Fruit fly (Drosophila melanogaster) whole organism, embryonic: Measurements from ENCODE around the gene GstD11.
A peak's percentile ranks its signal among the peaks of the same experiment; 100 is the strongest.

Experiments used
- Antp ChIP-seq: fragments of 200-800 bp; sonication (Bioruptor generic); optimal IDR thresholded peaks from 3 replicates; lab custom pipeline; 2016; ENCODE audit warnings: missing biosample characterization, missing genetic modification characterization
- Awh ChIP-seq: fragments of 200-800 bp; sonication (Bioruptor generic); IDR thresholded peaks from 2 replicates; pipeline ENCODE4, ENCODE4 v1.3.6; 2022; ENCODE audit warnings: missing biosample characterization, missing genetic modification characterization
- CG10565 ChIP-seq: fragments of 200-800 bp; sonication (Bioruptor generic); optimal IDR thresholded peaks from 3 replicates; lab custom pipeline; 2016; ENCODE audit warnings: missing biosample characterization, mild to moderate bottlenecking, missing genetic modification characterization
- CG11696 ChIP-seq: fragments of 200-800 bp; sonication (Bioruptor generic); IDR thresholded peaks from 2 replicates; pipeline ENCODE4 v1.3.6; 2022; ENCODE audit warnings: missing biosample characterization, missing genetic modification characterization
- CG15073 ChIP-seq: fragments of 200-800 bp; sonication (Bioruptor generic); optimal IDR thresholded peaks from 2 replicates; lab custom pipeline; 2016; ENCODE audit warnings: missing biosample characterization, missing genetic modification characterization
- CG15514 ChIP-seq: fragments of 200-800 bp; sonication (Bioruptor generic); optimal IDR thresholded peaks from 3 replicates; lab custom pipeline; 2017; ENCODE audit warnings: missing biosample characterization, missing genetic modification characterization, mild to moderate bottlenecking, moderate library complexity, missing genetic modification reagents
- CG15696 ChIP-seq: fragments of 200-800 bp; sonication (Bioruptor generic); optimal IDR thresholded peaks from 2 replicates; lab custom pipeline; 2019; ENCODE audit warnings: missing biosample characterization, mild to moderate bottlenecking, missing genetic modification characterization, moderate library complexity
- CG17359 ChIP-seq: fragments of 200-800 bp; sonication (Bioruptor generic); optimal IDR thresholded peaks from 3 replicates; lab custom pipeline; 2018; ENCODE audit warnings: missing biosample characterization, mild to moderate bottlenecking, missing genetic modification characterization, moderate library complexity
- CG17568 ChIP-seq: fragments of 200-800 bp; sonication (Bioruptor generic); optimal IDR thresholded peaks from 2 replicates; lab custom pipeline; 2018; ENCODE audit warnings: missing biosample characterization, mild to moderate bottlenecking, missing genetic modification characterization, moderate library complexity
- CG2889 ChIP-seq: fragments of 200-800 bp; sonication (Bioruptor generic); IDR thresholded peaks from 3 replicates; pipeline ENCODE4 v1.3.6; 2022; ENCODE audit warnings: missing biosample characterization, missing genetic modification characterization
- CG30431 ChIP-seq: fragments of 200-800 bp; sonication (Bioruptor generic); optimal IDR thresholded peaks from 2 replicates; lab custom pipeline; 2017; ENCODE audit warnings: missing biosample characterization, missing genetic modification characterization
- CG31441 ChIP-seq: fragments of 200-800 bp; sonication (Bioruptor generic); IDR thresholded peaks from 2 replicates; pipeline ENCODE4 v1.3.6; 2022; ENCODE audit warnings: missing biosample characterization, missing genetic modification characterization
- CG33213 ChIP-seq: fragments of 200-800 bp; sonication (Bioruptor generic); optimal IDR thresholded peaks from 3 replicates; lab custom pipeline; 2016; ENCODE audit warnings: missing biosample characterization, missing genetic modification characterization
- CG3407 ChIP-seq: fragments of 200-800 bp; sonication (Bioruptor generic); optimal IDR thresholded peaks from 2 replicates; lab custom pipeline; 2018; ENCODE audit warnings: missing biosample characterization, mild to moderate bottlenecking, missing genetic modification characterization
- CG3726 ChIP-seq: fragments of 200-800 bp; sonication (Bioruptor generic); IDR thresholded peaks from 3 replicates; pipeline ENCODE4, ENCODE4 v1.3.6; 2022; ENCODE audit warnings: missing biosample characterization, missing genetic modification characterization
- CG4424 ChIP-seq: fragments of 200-800 bp; sonication (Bioruptor generic); optimal IDR thresholded peaks from 3 replicates; lab custom pipeline; 2016; ENCODE audit warnings: missing biosample characterization, missing genetic modification characterization
- CG4820 ChIP-seq: fragments of 200-800 bp; sonication (Bioruptor generic); optimal IDR thresholded peaks from 3 replicates; lab custom pipeline; 2016; ENCODE audit warnings: missing biosample characterization, missing genetic modification characterization
- CG6689 ChIP-seq: fragments of 200-800 bp; sonication (Bioruptor generic); IDR thresholded peaks from 2 replicates; pipeline ENCODE4 v1.3.6; 2022; ENCODE audit warnings: missing biosample characterization, missing genetic modification characterization
- CG8478 ChIP-seq: fragments of >200 bp; optimal IDR thresholded peaks from 2 replicates; lab custom pipeline; 2018
- CG9797 ChIP-seq: fragments of 200-800 bp; sonication (Bioruptor generic); optimal IDR thresholded peaks from 3 replicates; lab custom pipeline; 2018; ENCODE audit warnings: missing biosample characterization, mild to moderate bottlenecking, missing genetic modification characterization
- CG9876 ChIP-seq: fragments of 200-800 bp; sonication (Bioruptor generic); optimal IDR thresholded peaks from 2 replicates; lab custom pipeline; 2016; ENCODE audit warnings: missing biosample characterization, missing genetic modification characterization
- CTCF ChIP-seq: fragments of 200-800 bp; sonication (Bioruptor generic); optimal IDR thresholded peaks from 2 replicates; lab custom pipeline; 2017; ENCODE audit warnings: missing biosample characterization, mild to moderate bottlenecking, missing genetic modification characterization, moderate library complexity
- CkIIα-i1 ChIP-seq: fragments of 200-800 bp; sonication (Bioruptor generic); IDR thresholded peaks from 2 replicates; pipeline ENCODE4 v1.3.6; 2022; ENCODE audit warnings: missing biosample characterization, missing genetic modification characterization
- D ChIP-seq, 2 experiments: fragments of 200-800 bp in 1 of 2; fragments of >200 bp in 1 of 2; sonication (Bioruptor generic) in 1 of 2; optimal IDR thresholded peaks; 2 replicates in 1 of 2; 3 replicates in 1 of 2; lab custom pipeline; 2017; ENCODE audit warnings: mild to moderate bottlenecking in 1 of 2, missing biosample characterization in 1 of 2, missing genetic modification characterization in 1 of 2, missing genetic modification reagents in 1 of 2
- E2f2 ChIP-seq: fragments of 200-800 bp; sonication (Bioruptor generic); IDR thresholded peaks from 2 replicates; pipeline ENCODE4 v1.3.6; 2022; ENCODE audit warnings: missing biosample characterization, missing genetic modification characterization
- Ets97D ChIP-seq: fragments of 200-800 bp; sonication (Bioruptor generic); optimal IDR thresholded peaks from 3 replicates; lab custom pipeline; 2016; ENCODE audit warnings: missing biosample characterization, missing genetic modification characterization
- H15 ChIP-seq: fragments of 200-800 bp; sonication (Bioruptor generic); IDR thresholded peaks from 3 replicates; pipeline ENCODE4 v1.3.6; 2022; ENCODE audit warnings: missing biosample characterization, missing genetic modification characterization
- HLH54F ChIP-seq: fragments of 200-800 bp; sonication (Bioruptor generic); optimal IDR thresholded peaks from 3 replicates; lab custom pipeline; 2016; ENCODE audit warnings: missing biosample characterization, missing genetic modification characterization
- Hr39 ChIP-seq: fragments of >200 bp; optimal IDR thresholded peaks from 2 replicates; lab custom pipeline; 2017
- Lhr ChIP-seq: fragments of 200-800 bp; sonication (Bioruptor generic); optimal IDR thresholded peaks from 3 replicates; lab custom pipeline; 2017; ENCODE audit warnings: mild to moderate bottlenecking, missing biosample characterization, missing genetic modification reagents, missing genetic modification characterization
- Mes4 ChIP-seq: fragments of 200-800 bp; sonication (Bioruptor generic); optimal IDR thresholded peaks from 2 replicates; lab custom pipeline; 2016; ENCODE audit warnings: missing biosample characterization, missing genetic modification characterization
- Oaz ChIP-seq: fragments of 200-800 bp; sonication (Bioruptor generic); IDR thresholded peaks from 2 replicates; pipeline ENCODE4 v1.3.6; 2022; ENCODE audit warnings: missing biosample characterization, missing genetic modification characterization
- Opbp ChIP-seq: fragments of 200-800 bp; sonication (Bioruptor generic); IDR thresholded peaks from 3 replicates; pipeline ENCODE4 v1.3.6; 2022; ENCODE audit warnings: missing biosample characterization, missing genetic modification characterization; ENCODE audit not compliant: partially characterized antibody
- Sox100B ChIP-seq: fragments of 200-800 bp; sonication (Bioruptor generic); optimal IDR thresholded peaks from 3 replicates; lab custom pipeline; 2018; ENCODE audit warnings: missing biosample characterization, mild to moderate bottlenecking, missing genetic modification characterization
- Ssrp ChIP-seq: fragments of 200-800 bp; sonication (Bioruptor generic); optimal IDR thresholded peaks from 2 replicates; lab custom pipeline; 2018; ENCODE audit warnings: missing biosample characterization, mild to moderate bottlenecking, missing genetic modification characterization, moderate library complexity
- Stat92E ChIP-seq, 3 experiments: fragments of >200 bp in 2 of 3; fragments of 200-800 bp in 1 of 3; sonication (Bioruptor generic) in 1 of 3; optimal IDR thresholded peaks; 2 replicates each; lab custom pipeline; 2017 to 2019; ENCODE audit warnings: missing biosample characterization in 3 of 3, missing genetic modification characterization in 3 of 3, mild to moderate bottlenecking in 1 of 3, moderate library complexity in 1 of 3
- Taf1 ChIP-seq: fragments of 200-800 bp; sonication (Bioruptor generic); IDR thresholded peaks from 2 replicates; pipeline ENCODE4 v1.3.6; 2022; ENCODE audit warnings: missing biosample characterization, missing genetic modification characterization
- Usf ChIP-seq: fragments of 200-800 bp; sonication (Bioruptor generic); optimal IDR thresholded peaks from 2 replicates; lab custom pipeline; 2017; ENCODE audit warnings: missing genotype, missing biosample characterization, missing genetic modification characterization
- az2 ChIP-seq: fragments of 200-800 bp; sonication (Bioruptor generic); optimal IDR thresholded peaks from 3 replicates; lab custom pipeline; 2016; ENCODE audit warnings: missing biosample characterization, missing genetic modification characterization
- cg ChIP-seq: fragments of 200-800 bp; sonication (Bioruptor generic); optimal IDR thresholded peaks from 3 replicates; lab custom pipeline; 2019; ENCODE audit warnings: missing biosample characterization, mild to moderate bottlenecking, missing genetic modification characterization, moderate library complexity
- da ChIP-seq: fragments of 200-800 bp; sonication (Bioruptor generic); optimal IDR thresholded peaks from 2 replicates; lab custom pipeline; 2016; ENCODE audit warnings: missing biosample characterization, missing genetic modification characterization
- fd3F ChIP-seq: fragments of 200-800 bp; sonication (Bioruptor generic); optimal IDR thresholded peaks from 2 replicates; lab custom pipeline; 2018; ENCODE audit warnings: missing biosample characterization, mild to moderate bottlenecking, missing genetic modification characterization, moderate library complexity
- fru ChIP-seq: fragments of >200 bp; optimal IDR thresholded peaks from 2 replicates; lab custom pipeline; 2017
- insv ChIP-seq, 2 experiments: fragments of 200-800 bp; sonication (Bioruptor generic); optimal IDR thresholded peaks; 3 replicates each; lab custom pipeline; 2016 to 2018; ENCODE audit warnings: missing biosample characterization in 2 of 2, missing genetic modification characterization in 2 of 2
- jigr1 ChIP-seq: fragments of 200-800 bp; sonication (Bioruptor generic); IDR thresholded peaks from 3 replicates; pipeline ENCODE4 v1.3.6; 2022; ENCODE audit warnings: missing biosample characterization, missing genetic modification characterization
- klu ChIP-seq: fragments of 200-800 bp; sonication (Bioruptor generic); IDR thresholded peaks from 2 replicates; pipeline ENCODE4 v1.3.6; 2022; ENCODE audit warnings: missing biosample characterization, missing genetic modification characterization
- pan ChIP-seq, 4 experiments: fragments of >200 bp in 3 of 4; fragments of 200-800 bp in 1 of 4; sonication (Bioruptor generic) in 1 of 4; optimal IDR thresholded peaks in 3 of 4; IDR thresholded peaks in 1 of 4; 2 replicates each; pipeline versions ENCODE4 v1.3.6 to Lab custom; 2017 to 2022; ENCODE audit warnings: missing biosample characterization in 2 of 4, missing genetic modification characterization in 2 of 4, mixed read lengths in 1 of 4
- pnt ChIP-seq: fragments of 200-800 bp; sonication (Bioruptor generic); optimal IDR thresholded peaks from 3 replicates; lab custom pipeline; 2016; ENCODE audit warnings: missing biosample characterization, missing genetic modification characterization
- ssp ChIP-seq: fragments of 200-800 bp; sonication (Bioruptor generic); IDR thresholded peaks from 2 replicates; pipeline ENCODE4 v1.3.6; 2022; ENCODE audit warnings: missing biosample characterization, missing genetic modification characterization
- tap ChIP-seq: fragments of 200-800 bp; optimal IDR thresholded peaks from 3 replicates; lab custom pipeline; 2019; ENCODE audit warnings: missing biosample characterization, mild to moderate bottlenecking, missing genetic modification characterization, moderate library complexity
- trem ChIP-seq: fragments of 200-800 bp; optimal IDR thresholded peaks from 3 replicates; lab custom pipeline; 2019; ENCODE audit warnings: missing biosample characterization, mild to moderate bottlenecking, missing genetic modification characterization, moderate library complexity
- wek ChIP-seq: fragments of 200-800 bp; sonication (Bioruptor generic); optimal IDR thresholded peaks from 3 replicates; lab custom pipeline; 2018; ENCODE audit warnings: missing biosample characterization, mild to moderate bottlenecking, missing genetic modification characterization, moderate library complexity

GstD11 gene

dm6 chr3R:12402935-12403334, 19.8 kb downstream of the GstD11 start (continued):
- TF ChIP-seq pan (optimal IDR thresholded peaks at IDR 0.05; lab: Kevin White, UChicago) (no peak), pan (GFP tag; optimal IDR thresholded peaks at IDR 0.05 in 1 of 2, IDR thresholded peaks at IDR 0.05 in 1 of 2) (peak in 1 of 2 experiments; percentile 97), H15 (peak; percentile 92), Usf (GFP tag; lab: Kevin White, UChicago) (peak; percentile 93), insv (GFP tag; optimal IDR thresholded peaks at IDR 0.05; lab: Kevin White, UChicago) (peak; percentile 22 to 79), CG15514 (GFP tag; lab: Kevin White, UChicago) (peak; percentile 95), Ssrp (peak; percentile 98), CG31441 (GFP tag; lab: Robert Waterston, UW) (peak; percentile 99), CG2889 (peak; percentile 86), D (optimal IDR thresholded peaks at IDR 0.05; lab: Kevin White, UChicago) (no peak), D (GFP tag; optimal IDR thresholded peaks at IDR 0.05; lab: Kevin White, UChicago) (peak; percentile 96), CG9797 (GFP tag; lab: Kevin White, UChicago) (peak; percentile 41), CG17568 (GFP tag; lab: Kevin White, UChicago) (peak; percentile 97), CG15073 (peak; percentile 76), cg (GFP tag; lab: Kevin White, UChicago) (no peak), wek (GFP tag; lab: Kevin White, UChicago) (peak; percentile 92), Stat92E (GFP tag; optimal IDR thresholded peaks at IDR 0.05; lab: Kevin White, UChicago) (peak in 1 of 3 experiments; percentile 95), klu (GFP tag; lab: Robert Waterston, UW) (peak; percentile 86), Taf1 (GFP tag; lab: Robert Waterston, UW) (peak; percentile 92), Sox100B (GFP tag; lab: Kevin White, UChicago) (peak; percentile 98), CG3407 (GFP tag; lab: Kevin White, UChicago) (peak; percentile 95), tap (peak; percentile 99), Mes4 (peak; percentile 93), fd3F (GFP tag; lab: Kevin White, UChicago) (peak; percentile 95), Opbp (GFP tag; lab: Robert Waterston, UW) (no peak), E2f2 (peak; percentile 85), CG4820 (GFP tag; lab: Kevin White, UChicago) (peak; percentile 100), fru (lab: Kevin White, UChicago) (no peak), Ets97D (GFP tag; lab: Kevin White, UChicago) (peak; percentile 90), CG33213 (peak; percentile 99), CG17359 (peak; percentile 98), Lhr (GFP tag; lab: Kevin White, UChicago) (peak; percentile 92), Awh (GFP tag; lab: Robert Waterston, UW) (peak; percentile 98), pnt (GFP tag; lab: Kevin White, UChicago) (peak; percentile 87), CG8478 (lab: Kevin White, UChicago) (no peak), CG6689 (peak; percentile 97), jigr1 (peak; percentile 76; the same call in 2 of the 3 replicates), CG9876 (GFP tag; lab: Kevin White, UChicago) (peak; percentile 84), CTCF (GFP tag; lab: Kevin White, UChicago) (peak; percentile 70), Antp (GFP tag; lab: Kevin White, UChicago) (peak; percentile 86), CG3726 (GFP tag; lab: Robert Waterston, UW) (peak; percentile 89), trem (tag; lab: Kevin White, UChicago) (peak; percentile 98), CkIIα-i1 (GFP tag; lab: Robert Waterston, UW) (peak; percentile 71; the same call in 1 of the 2 replicates), CG15696 (tag; lab: Kevin White, UChicago) (peak; percentile 100), CG4424 (GFP tag; lab: Kevin White, UChicago) (peak; percentile 99), CG11696 (GFP tag; lab: Robert Waterston, UW) (peak; percentile 95), az2 (GFP tag; lab: Kevin White, UChicago) (peak; percentile 97), da (GFP tag; lab: Kevin White, UChicago) (peak; percentile 85), Oaz (GFP tag; lab: Robert Waterston, UW) (peak; percentile 92), HLH54F (peak; percentile 89), CG10565 (GFP tag; lab: Kevin White, UChicago) (peak; percentile 98), ssp (peak; percentile 76), Hr39 (lab: Kevin White, UChicago) (no peak), CG30431 (GFP tag; lab: Kevin White, UChicago) (peak; percentile 94)
